Fruit fly (Drosophila melanogaster): ENCODE data around the gene tal-2A.

- no peak for TF ChIP-seq psq (optimal IDR thresholded peaks at IDR 0.05)
- TF ChIP-seq Sin3A (optimal IDR thresholded peaks at IDR 0.05): no peak
These were observed 32.4 kb downstream of the tal-2A start for dm6 chr3R:13845250-13845699.
